Worm (Caenorhabditis elegans) whole organism, midembryonic: Measurements from ENCODE around the gene nas-16.

Experiments used
- T22C8.4 ChIP-seq: fragments of 200-800 bp; sonication (Bioruptor generic); IDR thresholded peaks from 2 replicates; pipeline ENCODE4 v1.3.6; 2022; ENCODE audit warnings: missing genetic modification characterization, missing compliant biosample characterization
- flt-1 ChIP-seq: fragments of 200-800 bp; sonication (Bioruptor generic); IDR thresholded peaks from 2 replicates; pipeline ENCODE4 v1.3.6; 2022; ENCODE audit warnings: missing genetic modification characterization, missing compliant biosample characterization
- klf-2 ChIP-seq: fragments of 200-800 bp; sonication (Bioruptor generic); conservative IDR thresholded peaks from 2 replicates; pipeline ENCODE4 v1.3.6; 2022; ENCODE audit warnings: missing genetic modification reagents, missing genetic modification characterization, missing compliant biosample characterization
- med-1 ChIP-seq: sonication (generic microtip); optimal IDR thresholded peaks from 2 replicates; lab custom pipeline; 2017; ENCODE audit warnings: missing genetic modification characterization, mild to moderate bottlenecking, missing compliant biosample characterization, antibody characterized with exemption, missing genetic modification reagents; ENCODE audit not compliant: insufficient read depth
- tab-1 ChIP-seq: fragments of 200-800 bp; sonication (Bioruptor generic); IDR thresholded peaks from 2 replicates; pipeline ENCODE4 v1.3.6; 2022; ENCODE audit warnings: missing genetic modification characterization, missing compliant biosample characterization

- no peak for TF ChIP-seq T22C8.4
- TF ChIP-seq tab-1 = no peak
- TF ChIP-seq klf-2 (GFP tag; lab: Robert Waterston, UW) = no peak
- TF ChIP-seq med-1 (GFP tag; lab: Kevin White, UChicago) = no peak
- TF ChIP-seq flt-1 (GFP tag; lab: Robert Waterston, UW) = no peak
Observed at ce11 chrV:11412125-11412524, 20.0 kb downstream of the nas-16 start.
